Fruit fly (Drosophila melanogaster): ENCODE data around the gene CG8668.

Gene CG8668

DNA sequence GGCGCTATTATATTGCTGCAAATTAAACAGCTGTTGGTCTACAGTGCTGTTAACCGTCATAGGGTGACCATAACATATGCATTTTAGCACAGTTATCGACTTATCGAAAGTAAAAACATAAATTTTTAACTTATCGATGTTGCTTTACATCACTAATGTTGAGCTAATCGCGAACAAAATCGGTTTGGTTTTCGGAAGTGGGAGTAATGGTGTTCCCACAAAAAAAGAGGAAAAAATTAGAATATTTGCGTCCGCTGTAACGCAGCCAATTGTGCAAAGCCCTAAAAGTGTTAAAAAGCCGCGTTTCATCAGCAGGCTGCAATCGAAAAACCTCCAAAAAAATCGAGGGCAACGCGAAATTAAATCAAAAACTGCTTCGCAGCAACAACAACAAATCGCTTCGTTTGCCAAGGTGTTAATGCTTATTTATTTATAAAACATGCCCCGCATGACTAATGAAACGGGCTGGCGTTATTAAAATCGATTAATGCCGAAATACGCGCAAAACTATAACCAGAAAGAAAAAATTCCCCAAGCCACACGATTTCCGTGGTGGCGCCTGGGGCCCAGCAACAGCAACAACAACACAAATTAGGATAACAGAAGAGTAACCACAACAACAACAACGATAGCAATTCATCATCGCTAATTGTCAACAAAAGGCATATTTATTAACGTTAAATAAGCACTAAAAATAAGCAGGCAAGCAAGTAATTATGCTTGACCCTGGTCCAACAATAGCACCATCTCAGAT is at the start of gene CG8668, which contains the start of gene CG12375:
CG8668 (plus strand) TSS at position 153 of the 754 bp plus-strand sequence.
CG12375 (minus strand) TSS at position 42 of the 754 bp plus-strand sequence.
- TF ChIP-seq noc (tag; optimal IDR thresholded peaks at IDR 0.05), result peak; percentile 32

dm6 chr2L:8080645-8081044 is 46.2 kb upstream of the CG8668 start:
- TF ChIP-seq noc (tag; optimal IDR thresholded peaks at IDR 0.05), result no peak

DNA sequence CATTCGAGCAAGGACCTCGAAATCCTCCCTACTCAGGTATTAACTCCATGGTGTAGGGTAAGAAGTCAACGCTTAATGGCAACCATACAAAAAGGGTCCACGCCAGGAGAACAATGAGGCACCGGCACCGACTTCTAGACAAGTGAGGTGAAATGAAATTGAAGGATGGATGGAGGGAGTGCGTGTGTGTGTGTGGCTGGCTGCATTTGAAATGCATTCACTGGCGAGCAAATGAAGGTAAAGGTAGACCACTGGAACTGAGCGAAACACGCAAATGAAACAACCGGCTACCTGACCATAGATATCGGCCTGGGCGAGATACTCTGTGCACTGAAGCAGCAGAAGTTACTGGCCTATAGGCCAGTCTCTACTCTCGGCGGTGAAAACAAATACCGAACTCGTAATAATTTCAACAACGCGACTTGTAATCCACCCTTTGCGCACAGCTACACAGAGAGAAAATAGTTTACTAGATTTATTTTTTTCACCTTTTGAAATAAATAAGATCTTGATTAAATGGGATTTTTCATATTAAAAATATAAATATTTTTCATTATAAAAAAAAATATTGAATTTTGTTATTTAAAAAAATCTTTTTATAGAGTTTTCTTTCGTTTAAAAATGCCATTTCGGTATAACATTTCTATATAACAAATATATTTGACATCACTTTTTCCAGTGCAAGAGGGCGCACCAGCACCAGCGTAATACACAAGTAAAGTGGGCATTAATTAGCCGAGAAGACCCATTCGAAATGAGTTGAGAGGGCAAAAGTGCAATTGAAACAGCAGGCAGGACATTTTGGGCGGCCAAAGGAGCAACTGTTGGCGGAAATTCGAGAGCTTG is 44.9 kb upstream of the CG8668 start:
- TF ChIP-seq noc (tag; optimal IDR thresholded peaks at IDR 0.05), result no peak

dm6 chr2L:8082692-8083412 is 43.9 kb upstream of the CG8668 start, which contains the start of gene Mcr:
Mcr (minus strand) TSS chr2L:8082982.
- TF ChIP-seq noc (tag; optimal IDR thresholded peaks at IDR 0.05), result no peak

DNA sequence CACCGCTTCAGTTG is 43.6 kb upstream of the CG8668 start, which contains the start of gene Bsg:
Bsg (plus strand) TSS at position 8 of the 14 bp plus-strand sequence.
- TF ChIP-seq noc (tag; optimal IDR thresholded peaks at IDR 0.05), result no peak

DNA sequence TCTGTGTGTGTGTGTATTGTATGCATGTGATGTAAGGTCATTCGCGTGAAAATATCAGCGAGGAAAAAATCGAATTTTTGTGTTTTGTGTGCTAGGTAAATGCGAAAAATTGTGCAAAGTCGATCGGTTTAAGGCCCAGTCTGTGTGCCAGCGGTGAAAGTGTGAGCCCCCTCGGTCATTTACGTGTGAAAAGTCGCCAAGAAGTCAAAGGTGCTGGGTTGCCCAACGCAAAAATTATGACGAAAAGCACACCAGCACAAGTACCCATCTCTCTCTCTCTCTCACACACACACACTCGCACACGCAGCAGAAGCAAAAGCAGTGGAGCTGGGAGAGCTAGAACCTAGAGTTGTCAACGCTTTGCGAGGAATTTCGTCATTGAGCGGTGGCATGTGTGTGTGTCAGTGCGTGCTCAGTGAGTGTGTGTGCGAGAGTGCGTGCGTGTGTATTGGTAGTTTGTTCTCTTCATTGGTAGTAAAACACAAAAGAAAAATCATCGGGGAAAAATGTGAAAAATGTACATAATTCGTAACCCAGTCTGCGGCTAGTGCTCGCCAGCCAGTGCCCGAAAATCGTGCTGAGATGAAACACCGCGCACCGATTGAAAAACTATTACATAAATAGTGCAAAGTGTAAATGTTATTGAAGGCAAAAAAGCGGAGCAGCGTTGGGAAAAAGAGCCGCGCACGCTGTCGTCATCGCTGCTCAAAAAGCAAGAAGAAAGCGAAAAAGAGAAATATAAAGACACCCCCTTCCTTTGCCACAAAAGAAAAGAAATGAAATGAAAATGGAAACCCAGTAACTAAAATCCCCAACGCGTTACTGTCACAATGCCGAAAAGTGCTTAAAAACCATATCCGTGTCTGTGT is 43.1 kb upstream of the CG8668 start:
- TF ChIP-seq noc (tag; optimal IDR thresholded peaks at IDR 0.05), result peak; percentile 57

- TF ChIP-seq noc (tag; optimal IDR thresholded peaks at IDR 0.05), result no peak
Observed at dm6 chr2L:8084349-8085203, 42.2 kb upstream of the CG8668 start.

DNA sequence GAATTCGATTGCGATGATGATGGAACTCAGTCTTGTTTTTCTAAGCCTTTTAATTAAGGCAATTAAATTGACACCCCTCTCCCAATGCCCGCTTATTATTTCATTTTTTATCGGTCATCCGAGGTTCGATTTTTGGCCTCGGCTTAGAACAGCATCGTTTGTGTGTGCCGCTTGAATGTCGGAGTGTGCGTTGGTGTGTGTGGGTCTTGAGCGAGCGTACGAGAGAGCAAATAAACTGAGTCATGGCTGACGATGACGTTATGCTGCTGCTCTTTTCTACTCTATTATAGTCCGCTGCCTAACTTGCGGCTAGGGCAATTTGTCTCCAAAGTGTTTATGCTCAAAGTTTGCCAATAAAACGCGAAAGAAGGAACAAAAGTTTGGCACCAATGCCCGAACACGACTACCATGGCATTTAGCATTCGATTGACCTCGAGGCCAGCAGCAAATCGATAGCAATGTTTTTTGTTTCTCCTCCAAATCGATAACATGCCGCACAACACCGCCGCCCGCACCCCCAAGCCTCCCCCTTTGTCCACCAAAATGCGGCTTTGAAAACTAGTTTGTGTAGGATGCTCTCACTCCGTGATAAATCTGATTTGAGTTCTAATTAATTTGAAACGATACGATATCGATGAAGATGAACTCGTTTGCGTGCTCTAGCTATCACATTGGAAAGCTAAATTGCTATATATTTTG is 41.2 kb upstream of the CG8668 start:
- TF ChIP-seq noc (tag; optimal IDR thresholded peaks at IDR 0.05), result no peak

DNA sequence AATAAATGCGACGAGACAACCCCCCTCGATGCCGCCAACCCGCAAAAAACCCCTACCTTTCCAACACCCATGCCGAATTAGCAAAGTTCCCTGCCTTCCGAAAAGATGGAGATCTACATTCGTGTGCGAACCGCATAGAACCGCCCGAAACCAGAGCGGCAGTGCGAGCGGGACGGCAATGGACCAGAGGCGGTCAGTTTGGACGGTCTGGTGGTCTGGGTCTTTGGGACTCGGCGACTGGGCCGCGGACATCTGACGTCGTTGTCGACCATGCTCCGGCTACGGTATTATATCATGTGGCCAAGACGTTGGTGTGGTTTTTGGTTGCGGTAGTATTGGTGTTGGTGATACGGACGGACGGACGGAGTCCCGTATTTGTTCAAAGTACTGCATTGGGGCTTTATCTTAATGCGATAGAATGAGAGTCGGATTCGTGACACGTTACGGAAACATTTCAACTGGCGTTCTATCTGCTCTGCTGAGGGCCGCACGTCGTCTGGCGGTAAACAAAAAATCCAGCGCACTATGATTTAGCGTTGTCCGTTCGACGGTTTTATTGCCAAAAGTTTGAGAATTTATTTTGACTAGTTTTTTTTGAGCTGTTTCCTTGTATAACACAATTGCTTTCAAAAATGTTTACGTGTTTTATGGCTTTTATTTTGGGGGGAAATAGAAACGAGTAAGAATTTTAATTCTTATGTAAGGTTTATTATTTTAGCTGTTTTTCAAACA is 39.9 kb upstream of the CG8668 start:
- peak; percentile 89 for TF ChIP-seq noc (tag; optimal IDR thresholded peaks at IDR 0.05)

DNA sequence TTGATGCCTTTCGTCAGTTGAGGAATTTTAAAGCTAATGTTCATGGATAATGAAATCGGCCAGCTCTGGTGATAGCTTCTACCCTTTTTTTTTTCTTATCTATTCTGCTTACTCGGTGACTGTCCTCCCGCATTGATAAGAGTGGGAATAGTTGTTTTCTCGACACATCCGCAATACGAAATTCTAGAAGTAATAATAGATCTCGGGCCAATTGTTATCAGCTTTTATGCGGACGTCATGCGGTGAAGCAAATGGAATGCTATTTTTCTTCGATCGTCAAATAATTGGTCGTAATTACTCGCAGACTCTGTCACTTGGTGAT is 39.4 kb upstream of the CG8668 start:
- TF ChIP-seq noc (tag; optimal IDR thresholded peaks at IDR 0.05), result no peak

- peak; percentile 72 for TF ChIP-seq noc (tag; optimal IDR thresholded peaks at IDR 0.05)
Observed at dm6 chr2L:8088025-8088789, 38.6 kb upstream of the CG8668 start.

- no peak for TF ChIP-seq noc (tag; optimal IDR thresholded peaks at IDR 0.05)
Observed at dm6 chr2L:8091429-8091828, 35.4 kb upstream of the CG8668 start.

DNA sequence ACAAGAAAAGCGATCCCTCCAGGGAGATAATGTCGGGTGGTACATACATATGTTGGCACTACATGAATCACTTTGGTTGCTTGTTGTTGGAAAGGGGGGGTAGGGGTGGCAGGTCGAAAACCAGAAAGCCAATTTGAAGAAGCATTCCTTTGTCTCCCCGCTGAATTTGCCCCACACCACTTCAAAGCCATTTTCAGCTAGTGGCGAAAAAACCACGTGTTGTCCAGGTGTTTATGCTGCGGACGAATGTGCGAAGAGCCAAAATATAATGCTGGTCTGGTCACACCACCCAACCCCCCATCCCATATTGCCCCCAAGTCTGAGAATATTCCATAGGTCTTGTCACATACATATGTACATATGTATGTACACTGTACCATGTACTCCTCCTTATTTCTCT is 34.9 kb upstream of the CG8668 start:
- TF ChIP-seq noc (tag; optimal IDR thresholded peaks at IDR 0.05), result no peak

All from whole organism, larva.